Fruit fly (Drosophila melanogaster) whole organism, embryonic: ENCODE data around the gene gogo.

Experiments used
- Bdp1 ChIP-seq: fragments of 200-800 bp; sonication (Bioruptor generic); optimal IDR thresholded peaks from 3 replicates; lab custom pipeline; 2016; ENCODE audit warnings: missing biosample characterization, missing genetic modification characterization
- CG12769 ChIP-seq: fragments of 200-800 bp; sonication (Bioruptor generic); optimal IDR thresholded peaks from 2 replicates; lab custom pipeline; 2019; ENCODE audit warnings: missing biosample characterization, mild to moderate bottlenecking, missing genetic modification characterization, moderate library complexity
- CG1647 ChIP-seq: fragments of 200-800 bp; sonication (Bioruptor generic); optimal IDR thresholded peaks from 3 replicates; lab custom pipeline; 2016; ENCODE audit warnings: missing biosample characterization, missing genetic modification characterization
- CG16863 ChIP-seq: fragments of 200-800 bp; sonication (Bioruptor generic); optimal IDR thresholded peaks from 3 replicates; lab custom pipeline; 2016; ENCODE audit warnings: missing biosample characterization, missing genetic modification characterization
- CG2116 ChIP-seq: fragments of 200-800 bp; sonication (Bioruptor generic); optimal IDR thresholded peaks from 3 replicates; lab custom pipeline; 2018; ENCODE audit warnings: missing biosample characterization, mild to moderate bottlenecking, missing genetic modification characterization
- CG30020 ChIP-seq: fragments of 200-800 bp; optimal IDR thresholded peaks from 2 replicates; lab custom pipeline; 2019; ENCODE audit warnings: missing biosample characterization, mild to moderate bottlenecking, missing genetic modification characterization, moderate library complexity
- CG32767 ChIP-seq: fragments of 200-800 bp; sonication (Bioruptor generic); IDR thresholded peaks from 2 replicates; pipeline ENCODE4 v1.3.6; 2022; ENCODE audit warnings: missing biosample characterization, missing genetic modification characterization
- CG3407 ChIP-seq: fragments of 200-800 bp; sonication (Bioruptor generic); optimal IDR thresholded peaks from 2 replicates; lab custom pipeline; 2018; ENCODE audit warnings: missing biosample characterization, mild to moderate bottlenecking, missing genetic modification characterization
- CG34224 ChIP-seq: fragments of 200-800 bp; sonication (Bioruptor generic); IDR thresholded peaks from 3 replicates; pipeline ENCODE4 v1.3.6; 2022; ENCODE audit warnings: missing biosample characterization, missing genetic modification characterization; ENCODE audit not compliant: partially characterized antibody
- CG3995 ChIP-seq: fragments of 200-800 bp; sonication (Bioruptor generic); optimal IDR thresholded peaks from 3 replicates; lab custom pipeline; 2016; ENCODE audit warnings: missing biosample characterization, missing genetic modification characterization
- CG42726 ChIP-seq: fragments of 200-800 bp; sonication (Bioruptor generic); IDR thresholded peaks from 2 replicates; pipeline ENCODE4 v1.3.6; 2022; ENCODE audit warnings: missing biosample characterization, missing genetic modification characterization; ENCODE audit not compliant: partially characterized antibody
- CG4360 ChIP-seq: fragments of 200-800 bp; sonication (Bioruptor generic); IDR thresholded peaks from 2 replicates; pipeline ENCODE4 v1.3.6; 2022; ENCODE audit warnings: missing biosample characterization, missing genetic modification characterization
- CG6175 ChIP-seq: fragments of 200-800 bp; sonication (Bioruptor generic); IDR thresholded peaks from 3 replicates; pipeline ENCODE4 v1.3.6; 2022; ENCODE audit warnings: missing biosample characterization, missing genetic modification characterization
- CG6689 ChIP-seq: fragments of 200-800 bp; sonication (Bioruptor generic); IDR thresholded peaks from 2 replicates; pipeline ENCODE4 v1.3.6; 2022; ENCODE audit warnings: missing biosample characterization, missing genetic modification characterization
- CG7357 ChIP-seq: fragments of 200-800 bp; sonication (Bioruptor generic); IDR thresholded peaks from 3 replicates; pipeline ENCODE4 v1.3.6; 2022; ENCODE audit warnings: missing biosample characterization, missing genetic modification characterization
- CG7786 ChIP-seq: fragments of 200-800 bp; sonication (Bioruptor generic); optimal IDR thresholded peaks from 2 replicates; lab custom pipeline; 2016; ENCODE audit warnings: missing biosample characterization, missing genetic modification characterization
- CG8290 ChIP-seq, 3 experiments: fragments of 200-800 bp; sonication (Bioruptor generic); optimal IDR thresholded peaks; 2 replicates each; lab custom pipeline; 2016 to 2019; ENCODE audit warnings: missing biosample characterization in 3 of 3, missing genetic modification characterization in 3 of 3, mild to moderate bottlenecking in 2 of 3, moderate library complexity in 1 of 3
- CG8388 ChIP-seq: fragments of 200-800 bp; sonication (Bioruptor generic); optimal IDR thresholded peaks from 2 replicates; lab custom pipeline; 2019; ENCODE audit warnings: missing biosample characterization, mild to moderate bottlenecking, missing genetic modification characterization, moderate library complexity
- CHES-1-like ChIP-seq: fragments of 200-800 bp; sonication (Bioruptor generic); optimal IDR thresholded peaks from 2 replicates; lab custom pipeline; 2016; ENCODE audit warnings: missing biosample characterization, missing genetic modification characterization
- CTCF ChIP-seq: fragments of 200-800 bp; sonication (Bioruptor generic); optimal IDR thresholded peaks from 2 replicates; lab custom pipeline; 2017; ENCODE audit warnings: missing biosample characterization, mild to moderate bottlenecking, missing genetic modification characterization, moderate library complexity
- Camta ChIP-seq: fragments of 200-800 bp; sonication (Bioruptor generic); optimal IDR thresholded peaks from 2 replicates; lab custom pipeline; 2016; ENCODE audit warnings: missing biosample characterization, missing genetic modification characterization
- Dbx ChIP-seq: fragments of 200-800 bp; sonication (Bioruptor generic); IDR thresholded peaks from 3 replicates; pipeline ENCODE4 v1.3.6; 2022; ENCODE audit warnings: missing biosample characterization, missing genetic modification characterization
- Dll ChIP-seq: fragments of 200-800 bp; sonication (Bioruptor generic); IDR thresholded peaks from 4 replicates; pipeline ENCODE4 v1.3.6; 2022; ENCODE audit warnings: missing biosample characterization, missing genetic modification characterization; ENCODE audit not compliant: partially characterized antibody
- Doc3 ChIP-seq: fragments of 200-800 bp; sonication (Bioruptor generic); IDR thresholded peaks from 3 replicates; pipeline ENCODE4 v1.3.6; 2022; ENCODE audit warnings: missing biosample characterization, missing genetic modification characterization; ENCODE audit not compliant: partially characterized antibody
- ERR ChIP-seq: fragments of 200-800 bp; sonication (Bioruptor generic); optimal IDR thresholded peaks from 2 replicates; lab custom pipeline; 2016; ENCODE audit warnings: missing biosample characterization, missing genetic modification characterization
- Fer1 ChIP-seq: fragments of 200-800 bp; sonication (Bioruptor generic); optimal IDR thresholded peaks from 2 replicates; lab custom pipeline; 2017; ENCODE audit warnings: missing biosample characterization, mild to moderate bottlenecking, missing genetic modification characterization
- HLH4C ChIP-seq: fragments of 200-800 bp; sonication (Bioruptor generic); IDR thresholded peaks from 3 replicates; pipeline ENCODE4 v1.3.6; 2022; ENCODE audit warnings: missing biosample characterization, missing genetic modification characterization; ENCODE audit not compliant: partially characterized antibody
- HmgD ChIP-seq: fragments of 200-800 bp; sonication (Bioruptor generic); optimal IDR thresholded peaks from 3 replicates; lab custom pipeline; 2016; ENCODE audit warnings: missing biosample characterization, missing genetic modification characterization
- Hr51 ChIP-seq, 2 experiments: fragments of 200-800 bp; sonication (Bioruptor generic); optimal IDR thresholded peaks; 2 replicates in 1 of 2; 3 replicates in 1 of 2; lab custom pipeline; 2016 to 2018; ENCODE audit warnings: missing biosample characterization in 2 of 2, missing genetic modification characterization in 2 of 2, mild to moderate bottlenecking in 1 of 2, moderate library complexity in 1 of 2
- Neu2 ChIP-seq: fragments of 200-800 bp; sonication (Bioruptor generic); optimal IDR thresholded peaks from 3 replicates; lab custom pipeline; 2016; ENCODE audit warnings: missing biosample characterization, missing genetic modification characterization, borderline replicate concordance
- Sin3A ChIP-seq: fragments of >200 bp; optimal IDR thresholded peaks from 2 replicates; lab custom pipeline; 2018
- Sry-δ ChIP-seq: fragments of 200-800 bp; sonication (Bioruptor generic); optimal IDR thresholded peaks from 2 replicates; lab custom pipeline; 2016; ENCODE audit warnings: missing biosample characterization, missing genetic modification characterization
- YL-1 ChIP-seq: fragments of 200-800 bp; sonication (Bioruptor generic); optimal IDR thresholded peaks from 3 replicates; lab custom pipeline; 2017; ENCODE audit warnings: missing biosample characterization, mild to moderate bottlenecking, missing genetic modification characterization
- chif ChIP-seq, 2 experiments: fragments of 200-800 bp; sonication (Bioruptor generic); optimal IDR thresholded peaks; 3 replicates each; lab custom pipeline; 2016; ENCODE audit warnings: missing biosample characterization in 2 of 2, missing genetic modification characterization in 2 of 2
- chm ChIP-seq: fragments of 200-800 bp; sonication (Bioruptor generic); IDR thresholded peaks from 2 replicates; pipeline ENCODE4 v1.3.6; 2022; ENCODE audit warnings: missing biosample characterization, missing genetic modification characterization
- crp ChIP-seq, 2 experiments: fragments of 200-800 bp; sonication (Bioruptor generic); optimal IDR thresholded peaks; 2 replicates in 1 of 2; 3 replicates in 1 of 2; lab custom pipeline; 2017; ENCODE audit warnings: missing biosample characterization in 2 of 2, missing genetic modification characterization in 2 of 2, mild to moderate bottlenecking in 1 of 2, moderate library complexity in 1 of 2
- dimm ChIP-seq: fragments of 200-800 bp; sonication (Bioruptor generic); IDR thresholded peaks from 2 replicates; pipeline ENCODE4 v1.3.6; 2022; ENCODE audit warnings: missing biosample characterization, missing genetic modification characterization
- dm ChIP-seq: fragments of 200-800 bp; sonication (Bioruptor generic); optimal IDR thresholded peaks from 3 replicates; lab custom pipeline; 2016; ENCODE audit warnings: missing biosample characterization, missing genetic modification characterization
- esg ChIP-seq: fragments of 200-800 bp; sonication (Bioruptor generic); conservative IDR thresholded peaks from 2 replicates; pipeline ENCODE4 v1.3.6; 2022; ENCODE audit warnings: missing biosample characterization, missing genetic modification characterization
- gro ChIP-seq: fragments of 200-800 bp; sonication (Bioruptor generic); optimal IDR thresholded peaks from 2 replicates; lab custom pipeline; 2016; ENCODE audit warnings: missing biosample characterization, missing genetic modification characterization
- knrl ChIP-seq: fragments of 200-800 bp; sonication (Bioruptor generic); IDR thresholded peaks from 3 replicates; pipeline ENCODE4 v1.3.6; 2022; ENCODE audit warnings: missing biosample characterization, missing genetic modification characterization; ENCODE audit not compliant: partially characterized antibody
- lab ChIP-seq: fragments of 200-800 bp; sonication (Bioruptor generic); optimal IDR thresholded peaks from 3 replicates; lab custom pipeline; 2017; ENCODE audit warnings: missing biosample characterization, missing genetic modification characterization, mild to moderate bottlenecking, moderate library complexity, missing genetic modification reagents
- lilli ChIP-seq: fragments of 200-800 bp; sonication (Bioruptor generic); optimal IDR thresholded peaks from 3 replicates; lab custom pipeline; 2016; ENCODE audit warnings: missing biosample characterization, missing genetic modification characterization
- pb ChIP-seq: fragments of 200-800 bp; sonication (Bioruptor generic); optimal IDR thresholded peaks from 3 replicates; lab custom pipeline; 2016; ENCODE audit warnings: missing biosample characterization, missing genetic modification characterization
- ranshi ChIP-seq: fragments of 200-800 bp; sonication (Bioruptor generic); IDR thresholded peaks from 2 replicates; pipeline ENCODE4 v1.3.6; 2022; ENCODE audit warnings: missing biosample characterization, missing genetic modification characterization
- seq ChIP-seq: fragments of 200-800 bp; sonication (Bioruptor generic); IDR thresholded peaks from 2 replicates; pipeline ENCODE4 v1.3.6; 2022; ENCODE audit warnings: missing biosample characterization, missing genetic modification characterization
- ssp ChIP-seq: fragments of 200-800 bp; sonication (Bioruptor generic); IDR thresholded peaks from 2 replicates; pipeline ENCODE4 v1.3.6; 2022; ENCODE audit warnings: missing biosample characterization, missing genetic modification characterization
- tx ChIP-seq: fragments of 200-800 bp; sonication (Bioruptor generic); optimal IDR thresholded peaks from 2 replicates; lab custom pipeline; 2016; ENCODE audit warnings: missing biosample characterization, missing genetic modification characterization
- unpg ChIP-seq: fragments of 200-800 bp; sonication (Bioruptor generic); optimal IDR thresholded peaks from 3 replicates; lab custom pipeline; 2018; ENCODE audit warnings: missing biosample characterization, mild to moderate bottlenecking, missing genetic modification characterization, moderate library complexity
- zfh1 ChIP-seq: fragments of 200-800 bp; sonication (Bioruptor generic); IDR thresholded peaks from 3 replicates; pipeline ENCODE4 v1.3.6; 2022; ENCODE audit warnings: missing biosample characterization, missing genetic modification characterization

The gogo gene

dm6 chr3L:20313469-20313868 lies 18.5 kb upstream of the gogo start, which contains the start of gene alphaSnap (continued):
- TF ChIP-seq HLH4C (GFP tag; lab: Robert Waterston, UW) (no peak; the same call in 2 of the 3 replicates), CG2116 (GFP tag; lab: Kevin White, UChicago) (peak; percentile 53), lab (GFP tag; lab: Kevin White, UChicago) (no peak), CG3407 (GFP tag; lab: Kevin White, UChicago) (peak; percentile 38), Hr51 (GFP tag; optimal IDR thresholded peaks at IDR 0.05; lab: Kevin White, UChicago) (peak in 1 of 2 experiments; percentile 9), CG8388 (no peak), lilli (GFP tag; lab: Kevin White, UChicago) (peak; percentile 38), dm (GFP tag; lab: Kevin White, UChicago) (no peak), CG8290 (GFP tag; optimal IDR thresholded peaks at IDR 0.05; lab: Kevin White, UChicago) (no peak), CG8290 (tag; optimal IDR thresholded peaks at IDR 0.05; lab: Kevin White, UChicago) (peak in 1 of 2 experiments; percentile 73), CTCF (GFP tag; lab: Kevin White, UChicago) (peak; percentile 68), CG7357 (GFP tag; lab: Robert Waterston, UW) (no peak), CHES-1-like (peak; percentile 18), pb (GFP tag; lab: Kevin White, UChicago) (no peak), Sin3A (lab: Kevin White, UChicago) (peak; percentile 45), YL-1 (GFP tag; lab: Kevin White, UChicago) (peak; percentile 90), Neu2 (GFP tag; lab: Kevin White, UChicago) (no peak), zfh1 (GFP tag; lab: Robert Waterston, UW) (0 out of 3 replicates have a peak, but pooled peaks have one; percentile 9), CG1647 (GFP tag; lab: Kevin White, UChicago) (peak; percentile 14), dimm (GFP tag; lab: Robert Waterston, UW) (no peak), knrl (GFP tag; lab: Robert Waterston, UW) (peak; percentile 30; the same call in 1 of the 3 replicates), CG12769 (tag; lab: Kevin White, UChicago) (no peak), CG30020 (tag; lab: Kevin White, UChicago) (peak; percentile 41), CG3995 (GFP tag; lab: Kevin White, UChicago) (peak; percentile 32), Dbx (GFP tag; lab: Robert Waterston, UW) (peak; percentile 33; the same call in 1 of the 3 replicates), gro (GFP tag; lab: Kevin White, UChicago) (peak; percentile 31), CG42726 (peak; percentile 36; the same call in 1 of the 2 replicates), tx (GFP tag; lab: Kevin White, UChicago) (peak; percentile 13), CG6175 (GFP tag; lab: Robert Waterston, UW) (no peak), HmgD (GFP tag; lab: Kevin White, UChicago) (peak; percentile 42), esg (no peak), chm (GFP tag; lab: Robert Waterston, UW) (peak; percentile 58; the same call in 1 of the 2 replicates), ERR (GFP tag; lab: Kevin White, UChicago) (peak; percentile 30), CG6689 (no peak), CG34224 (GFP tag; lab: Robert Waterston, UW) (peak; percentile 36; the same call in 1 of the 3 replicates), unpg (GFP tag; lab: Kevin White, UChicago) (no peak), CG7786 (GFP tag; lab: Kevin White, UChicago) (peak; percentile 36), Dll (0 out of 4 replicates have a peak, but pooled peaks have one; percentile 25), crp (GFP tag; optimal IDR thresholded peaks at IDR 0.05; lab: Kevin White, UChicago) (peak in 1 of 2 experiments; percentile 47), CG32767 (GFP tag; lab: Robert Waterston, UW) (0 out of 2 replicates have a peak, but pooled peaks have one; percentile 44), CG16863 (GFP tag; lab: Kevin White, UChicago) (no peak), Fer1 (GFP tag; lab: Kevin White, UChicago) (peak; percentile 15), Camta (GFP tag; lab: Kevin White, UChicago) (no peak), seq (GFP tag; lab: Robert Waterston, UW) (peak; percentile 45; the same call in 1 of the 2 replicates), Doc3 (0 out of 3 replicates have a peak, but pooled peaks have one; percentile 31), chif (GFP tag; optimal IDR thresholded peaks at IDR 0.05; lab: Kevin White, UChicago) (peak in 1 of 2 experiments; percentile 20), ranshi (GFP tag; lab: Robert Waterston, UW) (no peak), Sry-δ (GFP tag; lab: Kevin White, UChicago) (peak; percentile 41), CG4360 (GFP tag; lab: Robert Waterston, UW) (peak; percentile 6; the same call in 1 of the 2 replicates), ssp (GFP tag; lab: Robert Waterston, UW) (no peak), Bdp1 (GFP tag; lab: Kevin White, UChicago) (peak; percentile 6)
